Worm (Caenorhabditis elegans): ENCODE data around the gene ttr-29.
A peak's percentile ranks its signal among the peaks of the same experiment; 100 is the strongest.

The ttr-29 gene

DNA sequence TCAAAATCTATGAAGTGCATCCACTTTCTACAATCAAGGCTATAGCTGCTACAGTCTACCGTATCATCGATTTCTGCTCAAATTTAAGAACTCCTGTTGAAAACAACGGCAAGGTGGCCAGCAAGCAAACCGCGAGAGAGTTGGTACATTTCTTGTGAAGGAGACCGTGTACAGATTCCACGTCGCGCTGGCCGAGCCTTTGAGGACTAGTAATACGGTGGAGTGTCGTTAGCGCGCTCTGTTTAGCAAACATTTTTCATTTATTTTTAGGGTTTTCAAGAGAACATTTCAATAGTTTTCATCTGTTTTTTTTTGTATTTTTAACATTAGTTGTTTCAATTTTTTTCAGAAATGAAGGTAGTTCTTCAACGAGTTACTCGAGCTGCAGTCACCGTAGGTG is 45.7 kb upstream of the ttr-29 start, which contains the start of gene pqn-68 (continued):
- TF ChIP-seq F49E8.2 (tag; optimal IDR thresholded peaks at IDR 0.05; ENCODE audit: borderline replicate concordance) (no peak), dve-1 (tag; optimal IDR thresholded peaks at IDR 0.05; ENCODE audit: insufficient read depth) (peak; percentile 17), aha-1 (tag) (peak; percentile 71), lin-39 (tag; optimal IDR thresholded peaks at IDR 0.05) (no peak), ZK546.5 (tag; optimal IDR thresholded peaks at IDR 0.05) (no peak), daf-12 (tag; optimal IDR thresholded peaks at IDR 0.05) (no peak), Y75B8A.6 (GFP tag; IDR thresholded peaks at IDR 0.05) (no peak), lin-13 (GFP tag; optimal IDR thresholded peaks at IDR 0.05) (no peak), Y5F2A.4 (GFP tag; optimal IDR thresholded peaks at IDR 0.05) (no peak), T20F7.1 (GFP tag; optimal IDR thresholded peaks at IDR 0.05) (peak; percentile 92), saeg-2 (GFP tag; IDR thresholded peaks at IDR 0.05) (no peak), hmg-1.1 (GFP tag; IDR thresholded peaks at IDR 0.05) (no peak), hif-1 (tag; optimal IDR thresholded peaks at IDR 0.05) (peak in 1 of 2 experiments; percentile 8), lsy-2 (tag; optimal IDR thresholded peaks at IDR 0.05) (peak in 1 of 2 experiments; percentile 55), egl-27 (tag; optimal IDR thresholded peaks at IDR 0.05) (no peak), tag-97 (GFP tag; IDR thresholded peaks at IDR 0.05) (no peak), dmd-6 (GFP tag; IDR thresholded peaks at IDR 0.05) (no peak), ceh-44 (GFP tag; IDR thresholded peaks at IDR 0.05) (no peak), ceh-32 (tag; optimal IDR thresholded peaks at IDR 0.05; ENCODE audit: poor library complexity) (no peak), pqm-1 (tag; optimal IDR thresholded peaks at IDR 0.05) (no peak), attf-4 (tag; optimal IDR thresholded peaks at IDR 0.05) (no peak), nhr-111 (GFP tag; optimal IDR thresholded peaks at IDR 0.05) (no peak), daf-16 (GFP tag; optimal IDR thresholded peaks at IDR 0.05) (no peak), daf-16 (tag; optimal IDR thresholded peaks at IDR 0.05) (peak; percentile 6), nhr-41 (GFP tag; IDR thresholded peaks at IDR 0.05) (no peak), hlh-11 (tag; optimal IDR thresholded peaks at IDR 0.05) (no peak), rbr-2 (tag; optimal IDR thresholded peaks at IDR 0.05) (no peak), nhr-6 (tag; optimal IDR thresholded peaks at IDR 0.05) (peak; percentile 80)

- peak; percentile 34 for TF ChIP-seq nhr-28 (tag; optimal IDR thresholded peaks at IDR 0.05)
- no peak for TF ChIP-seq php-3 (GFP tag; IDR thresholded peaks at IDR 0.05)
- no peak for TF ChIP-seq ceh-62 (tag; optimal IDR thresholded peaks at IDR 0.05)
- no peak for TF ChIP-seq attf-4 (tag; optimal IDR thresholded peaks at IDR 0.05)
- no peak for TF ChIP-seq Y105C5A.15 (GFP tag; IDR thresholded peaks at IDR 0.05)
- TF ChIP-seq mxl-2 (GFP tag; conservative IDR thresholded peaks at IDR 0.05), result no peak
- no peak for TF ChIP-seq snpc-4 (tag; optimal IDR thresholded peaks at IDR 0.05)
- no peak for TF ChIP-seq lin-1 (GFP tag; IDR thresholded peaks at IDR 0.05)
- no peak for TF ChIP-seq daf-16 (GFP tag; optimal IDR thresholded peaks at IDR 0.05)
- TF ChIP-seq daf-16 (tag; optimal IDR thresholded peaks at IDR 0.05), result peak; percentile 71
- peak; percentile 57 for TF ChIP-seq dve-1 (tag; optimal IDR thresholded peaks at IDR 0.05; ENCODE audit: insufficient read depth)
- TF ChIP-seq nhr-41 (GFP tag; IDR thresholded peaks at IDR 0.05), result no peak
- TF ChIP-seq ctbp-1 (GFP tag; IDR thresholded peaks at IDR 0.05), result no peak
- TF ChIP-seq lin-38 (GFP tag; IDR thresholded peaks at IDR 0.05), result no peak; the same call in 1 of the 2 replicates
- no peak for TF ChIP-seq jun-1 (tag; optimal IDR thresholded peaks at IDR 0.05)
- no peak for TF ChIP-seq madf-9 (GFP tag; conservative IDR thresholded peaks at IDR 0.05)
- TF ChIP-seq zip-2 (tag; optimal IDR thresholded peaks at IDR 0.05), result no peak
- no peak for TF ChIP-seq lin-29 (GFP tag; IDR thresholded peaks at IDR 0.05)
- TF ChIP-seq fos-1 (tag; optimal IDR thresholded peaks at IDR 0.05), result no peak
- peak; percentile 45 for TF ChIP-seq mxl-3 (GFP tag; optimal IDR thresholded peaks at IDR 0.05)
- TF ChIP-seq lin-39 (tag; optimal IDR thresholded peaks at IDR 0.05), result no peak
- TF ChIP-seq T20F7.1 (GFP tag; optimal IDR thresholded peaks at IDR 0.05), result peak; percentile 85
- no peak for TF ChIP-seq daf-8 (GFP tag; IDR thresholded peaks at IDR 0.05)
- no peak for TF ChIP-seq ceh-32 (tag; optimal IDR thresholded peaks at IDR 0.05; ENCODE audit: poor library complexity)
- TF ChIP-seq egl-27 (tag; optimal IDR thresholded peaks at IDR 0.05), result no peak
- peak; percentile 62; the same call in 1 of the 2 replicates for TF ChIP-seq dmd-6 (GFP tag; IDR thresholded peaks at IDR 0.05)
- no peak for TF ChIP-seq F37D6.2 (tag; optimal IDR thresholded peaks at IDR 0.05)
- TF ChIP-seq nhr-237 (tag; optimal IDR thresholded peaks at IDR 0.05), result no peak
- peak; percentile 72 for TF ChIP-seq hlh-11 (tag; optimal IDR thresholded peaks at IDR 0.05)
- TF ChIP-seq madf-5 (GFP tag; IDR thresholded peaks at IDR 0.05), result no peak
- no peak for TF ChIP-seq aly-2 (tag; optimal IDR thresholded peaks at IDR 0.05)
- TF ChIP-seq unc-39 (tag; optimal IDR thresholded peaks at IDR 0.05), result no peak
- TF ChIP-seq F49E8.2 (tag; optimal IDR thresholded peaks at IDR 0.05; ENCODE audit: borderline replicate concordance), result no peak
These were observed 44.3 kb upstream of the ttr-29 start, which contains the start of the genes T16G1.9 and T16G1.18 for ce11 chrV:12950812-12951528. TSS of gene T16G1.9 (minus strand) at chrV:12950862. TSS of gene T16G1.18 (plus strand) at chrV:12951304.
